Worm (Caenorhabditis elegans) whole organism, mixed stage, embryonic: Measurements from ENCODE around the gene C45G9.2.

Experiments used
- ceh-43 ChIP-seq: fragments of 200-800 bp; sonication (Bioruptor generic); optimal IDR thresholded peaks from 2 replicates; lab custom pipeline; 2018; ENCODE audit warnings: mild to moderate bottlenecking, missing genetic modification characterization, moderate library complexity, missing compliant biosample characterization
- ces-1 ChIP-seq: fragments of 150-350 bp; optimal IDR thresholded peaks from 2 replicates; lab custom pipeline; 2014; ENCODE audit warnings: missing biosample characterization, missing genetic modification reagents, missing genetic modification characterization
- lin-13 ChIP-seq: fragments of 150-350 bp; optimal IDR thresholded peaks from 2 replicates; lab custom pipeline; 2014; ENCODE audit warnings: missing biosample characterization, missing genetic modification characterization
- lsy-2 ChIP-seq: fragments of 150-350 bp; optimal IDR thresholded peaks from 2 replicates; lab custom pipeline; 2014; ENCODE audit warnings: missing biosample characterization, missing genetic modification characterization
- mab-5 ChIP-seq: fragments of 150-350 bp; optimal IDR thresholded peaks from 2 replicates; lab custom pipeline; 2014; ENCODE audit warnings: missing biosample characterization, missing genetic modification characterization
- mep-1 ChIP-seq: fragments of 150-350 bp; optimal IDR thresholded peaks from 2 replicates; lab custom pipeline; 2017; ENCODE audit warnings: missing biosample characterization, missing genetic modification reagents, missing genetic modification characterization, inconsistent platforms
- pha-4 ChIP-seq: fragments of 150-350 bp; optimal IDR thresholded peaks from 2 replicates; lab custom pipeline; 2018; ENCODE audit warnings: missing biosample characterization, missing genetic modification reagents, missing genetic modification characterization
- sem-2 ChIP-seq: fragments of 200-800 bp; sonication (Bioruptor generic); optimal IDR thresholded peaks from 2 replicates; lab custom pipeline; 2018; ENCODE audit warnings: mild to moderate bottlenecking, missing genetic modification characterization, missing compliant biosample characterization
- snpc-4 ChIP-seq: fragments of 150-350 bp; optimal IDR thresholded peaks from 2 replicates; lab custom pipeline; 2014; ENCODE audit warnings: missing biosample characterization, missing genetic modification characterization
- ztf-11 ChIP-seq: fragments of 150-350 bp; optimal IDR thresholded peaks from 2 replicates; lab custom pipeline; 2014; ENCODE audit warnings: missing biosample characterization, missing genetic modification characterization

DNA sequence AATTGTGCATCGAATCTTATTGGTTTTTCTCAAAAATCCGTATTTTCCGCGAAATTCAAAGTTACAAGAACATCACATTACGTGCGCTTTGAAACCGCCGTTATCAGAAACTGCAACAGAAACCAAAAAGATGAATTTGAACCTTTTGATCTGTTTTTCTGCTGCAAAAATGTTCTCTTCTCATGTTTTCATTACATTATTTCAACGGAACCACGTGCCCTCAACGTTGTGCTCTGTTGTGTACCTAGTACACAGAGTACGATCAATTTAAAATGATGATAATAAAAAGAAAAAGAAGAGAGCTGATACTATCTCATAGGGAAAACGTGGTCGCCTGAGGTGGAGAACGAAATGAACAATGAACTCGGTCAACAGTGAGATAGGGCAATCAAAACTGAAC is 9.2 kb downstream of the C45G9.2 start:
- TF ChIP-seq snpc-4 (tag; lab: Kevin White, UChicago) (no peak), pha-4 (tag; lab: Kevin White, UChicago) (no peak), lsy-2 (tag; lab: Kevin White, UChicago) (no peak), sem-2 (GFP tag; lab: Kevin White, UChicago) (no peak), mab-5 (no peak), ces-1 (GFP tag; lab: Kevin White, UChicago) (no peak), mep-1 (tag; lab: Kevin White, UChicago) (no peak), ceh-43 (GFP tag; lab: Kevin White, UChicago) (no peak), ztf-11 (no peak), lin-13 (tag; lab: Kevin White, UChicago) (no peak)
